Fruit fly (Drosophila melanogaster): ENCODE measurements around the gene PGAP5.

PGAP5 gene

DNA sequence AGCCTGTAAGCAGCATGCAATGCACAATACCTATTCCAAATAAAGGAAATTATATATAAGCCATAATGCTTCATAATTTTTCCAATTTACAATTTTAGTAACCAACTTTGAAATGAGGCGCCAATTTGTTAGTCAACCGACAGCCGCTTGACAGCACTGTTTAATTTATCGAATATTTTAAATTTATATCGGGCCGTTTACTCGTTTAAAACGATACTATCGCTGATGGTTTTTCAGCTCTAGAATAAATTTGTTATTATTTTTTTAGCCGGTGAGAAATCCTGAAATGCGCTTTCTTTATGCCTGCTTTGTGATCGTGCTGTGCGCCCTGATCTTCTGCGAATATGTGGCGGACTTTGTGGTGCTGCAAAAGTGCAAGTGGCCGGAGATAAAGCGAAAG lies at the start of gene PGAP5:
Gene PGAP5, plus strand, starts transcription at position 126 of the 400 bp plus-strand sequence.
- TF ChIP-seq Sp1 (GFP tag; optimal IDR thresholded peaks at IDR 0.05) (no peak), foxo (GFP tag; optimal IDR thresholded peaks at IDR 0.05) (no peak), Dif (GFP tag; optimal IDR thresholded peaks at IDR 0.05; ENCODE audit: partially characterized antibody) (no peak), sv (GFP tag; optimal IDR thresholded peaks at IDR 0.05) (peak; percentile 12), Dfd (GFP tag; optimal IDR thresholded peaks at IDR 0.05) (no peak), Rel (GFP tag; optimal IDR thresholded peaks at IDR 0.05) (no peak), Rel (tag; optimal IDR thresholded peaks at IDR 0.05) (no peak), h (GFP tag; optimal IDR thresholded peaks at IDR 0.05) (no peak), HLH106 (tag; optimal IDR thresholded peaks at IDR 0.05) (no peak), rgr (GFP tag; optimal IDR thresholded peaks at IDR 0.05) (no peak), Vsx2 (GFP tag; optimal IDR thresholded peaks at IDR 0.05; ENCODE audit: partially characterized antibody) (no peak), Myc (optimal IDR thresholded peaks at IDR 0.05) (no peak), Jra (GFP tag; optimal IDR thresholded peaks at IDR 0.05) (peak; percentile 3), fru (GFP tag; optimal IDR thresholded peaks at IDR 0.05) (no peak), brk (GFP tag; optimal IDR thresholded peaks at IDR 0.05) (no peak), GATAd (GFP tag; optimal IDR thresholded peaks at IDR 0.05) (no peak), psq (GFP tag; optimal IDR thresholded peaks at IDR 0.05) (no peak), Mio (GFP tag; optimal IDR thresholded peaks at IDR 0.05) (no peak), jim (GFP tag; optimal IDR thresholded peaks at IDR 0.05) (no peak), Hnf4 (GFP tag; optimal IDR thresholded peaks at IDR 0.05) (peak; percentile 77), br (GFP tag; optimal IDR thresholded peaks at IDR 0.05) (peak; percentile 39), dsf (GFP tag; optimal IDR thresholded peaks at IDR 0.05; ENCODE audit: borderline replicate concordance) (peak; percentile 13), tai (GFP tag; optimal IDR thresholded peaks at IDR 0.05) (no peak), usp (GFP tag; optimal IDR thresholded peaks at IDR 0.05) (no peak), dmrt93B (GFP tag; optimal IDR thresholded peaks at IDR 0.05) (no peak), Hr83 (GFP tag; optimal IDR thresholded peaks at IDR 0.05; ENCODE audit: poor library complexity, severe bottlenecking) (peak; percentile 10), sage (GFP tag; optimal IDR thresholded peaks at IDR 0.05) (no peak)

DNA sequence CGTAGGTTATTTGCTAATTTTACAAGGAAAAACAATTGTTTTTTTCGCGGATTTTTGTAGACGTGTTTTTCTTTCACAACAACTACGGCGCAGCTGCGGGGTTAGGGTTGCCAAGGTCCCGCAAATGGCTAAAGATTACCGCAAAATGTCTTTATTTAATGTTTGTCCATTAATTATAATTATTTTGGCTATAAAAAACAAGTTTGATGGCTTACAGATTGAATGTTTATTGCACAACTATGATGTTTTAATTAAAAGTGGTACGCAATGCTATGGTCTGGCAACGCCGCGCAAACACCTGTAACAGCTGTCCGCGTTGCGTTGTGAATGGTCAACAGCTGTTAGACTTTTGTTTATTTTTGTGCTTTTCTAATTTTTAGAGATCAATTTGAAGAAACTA lies 42.0 kb upstream of the PGAP5 start:
- TF ChIP-seq Hnf4 (GFP tag; optimal IDR thresholded peaks at IDR 0.05) (peak; percentile 79), sv (GFP tag; optimal IDR thresholded peaks at IDR 0.05) (peak; percentile 66), OdsH (GFP tag; optimal IDR thresholded peaks at IDR 0.05) (peak; percentile 38), fru (GFP tag; optimal IDR thresholded peaks at IDR 0.05) (peak; percentile 61), Dfd (GFP tag; optimal IDR thresholded peaks at IDR 0.05) (no peak), h (GFP tag; optimal IDR thresholded peaks at IDR 0.05) (peak; percentile 82), HLH106 (tag; optimal IDR thresholded peaks at IDR 0.05) (peak; percentile 74), CG32264 (GFP tag; optimal IDR thresholded peaks at IDR 0.05) (no peak), Hr83 (GFP tag; optimal IDR thresholded peaks at IDR 0.05; ENCODE audit: poor library complexity, severe bottlenecking) (no peak), Mio (GFP tag; optimal IDR thresholded peaks at IDR 0.05) (no peak), GATAd (GFP tag; optimal IDR thresholded peaks at IDR 0.05) (peak; percentile 20), CrebA (GFP tag; optimal IDR thresholded peaks at IDR 0.05; ENCODE audit: borderline replicate concordance) (no peak), dsf (GFP tag; optimal IDR thresholded peaks at IDR 0.05; ENCODE audit: borderline replicate concordance) (no peak), usp (GFP tag; optimal IDR thresholded peaks at IDR 0.05) (no peak), rgr (GFP tag; optimal IDR thresholded peaks at IDR 0.05) (peak; percentile 78), N (GFP tag; optimal IDR thresholded peaks at IDR 0.05) (no peak), Sp1 (GFP tag; optimal IDR thresholded peaks at IDR 0.05) (peak; percentile 52), Jra (GFP tag; optimal IDR thresholded peaks at IDR 0.05) (peak; percentile 35), tai (GFP tag; optimal IDR thresholded peaks at IDR 0.05) (peak; percentile 68), Rel (GFP tag; optimal IDR thresholded peaks at IDR 0.05) (no peak), Rel (tag; optimal IDR thresholded peaks at IDR 0.05) (peak; percentile 83), CG9705 (GFP tag; optimal IDR thresholded peaks at IDR 0.05) (peak; percentile 41), Vsx2 (GFP tag; optimal IDR thresholded peaks at IDR 0.05; ENCODE audit: partially characterized antibody) (no peak), pan (optimal IDR thresholded peaks at IDR 0.05) (no peak), foxo (GFP tag; optimal IDR thresholded peaks at IDR 0.05) (peak; percentile 7 to 78), jim (GFP tag; optimal IDR thresholded peaks at IDR 0.05) (no peak), brk (GFP tag; optimal IDR thresholded peaks at IDR 0.05) (peak; percentile 57), psq (GFP tag; optimal IDR thresholded peaks at IDR 0.05) (peak; percentile 47), ey (GFP tag; optimal IDR thresholded peaks at IDR 0.05) (peak; percentile 71), woc (GFP tag; optimal IDR thresholded peaks at IDR 0.05) (peak; percentile 40), br (GFP tag; optimal IDR thresholded peaks at IDR 0.05) (peak; percentile 76)

DNA sequence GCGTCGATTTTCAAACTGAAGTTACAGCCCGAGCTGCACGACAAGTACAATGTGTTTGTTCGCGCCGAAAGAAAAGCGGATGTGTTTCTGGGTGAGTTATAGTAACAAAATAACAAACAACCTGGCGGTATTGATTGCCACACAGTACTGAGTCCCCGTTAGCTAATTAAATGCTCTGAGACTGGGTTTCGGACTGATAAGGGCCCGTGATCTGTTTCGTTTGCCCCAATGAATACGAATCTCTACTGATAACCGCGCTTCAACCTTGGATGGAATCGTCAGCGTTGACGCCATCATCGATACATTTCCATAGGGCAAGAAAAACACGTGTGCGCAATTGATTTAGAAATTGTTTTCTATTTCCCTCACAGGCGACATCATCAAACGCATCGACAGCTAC lies 41.5 kb upstream of the PGAP5 start:
- no peak for TF ChIP-seq Rel (GFP tag; optimal IDR thresholded peaks at IDR 0.05)
- peak; percentile 4 for TF ChIP-seq Rel (tag; optimal IDR thresholded peaks at IDR 0.05)
- TF ChIP-seq ey (GFP tag; optimal IDR thresholded peaks at IDR 0.05) = no peak
- TF ChIP-seq Mio (GFP tag; optimal IDR thresholded peaks at IDR 0.05) = no peak
